Worm (Caenorhabditis elegans) whole organism, L4 larva: ENCODE measurements around the gene nxf-2.

Experiments used
- F26F4.8 ChIP-seq: fragments of 200-800 bp; sonication (Bioruptor generic); conservative IDR thresholded peaks from 2 replicates; pipeline ENCODE4 v1.3.6; 2022; ENCODE audit warnings: missing genetic modification characterization, missing compliant biosample characterization
- F37D6.2 ChIP-seq: sonication (generic microtip); optimal IDR thresholded peaks from 2 replicates; lab custom pipeline; 2016; ENCODE audit warnings: mild to moderate bottlenecking, missing genetic modification characterization, missing compliant biosample characterization
- T26A8.4 ChIP-seq: fragments of 200-800 bp; sonication (Bioruptor generic); IDR thresholded peaks from 2 replicates; pipeline ENCODE4 v1.3.6; 2022; ENCODE audit warnings: missing genetic modification characterization, missing compliant biosample characterization
- Y48G9A.11 ChIP-seq: fragments of 200-800 bp; sonication (Bioruptor generic); IDR thresholded peaks from 2 replicates; pipeline ENCODE4 v1.3.6; 2022; ENCODE audit warnings: missing genetic modification reagents, missing genetic modification characterization, missing compliant biosample characterization
- Y5F2A.4 ChIP-seq: fragments of 200-800 bp; sonication (Bioruptor generic); optimal IDR thresholded peaks from 2 replicates; lab custom pipeline; 2018; ENCODE audit warnings: mild to moderate bottlenecking, missing genetic modification characterization, missing compliant biosample characterization
- Y75B8A.6 ChIP-seq: fragments of 200-800 bp; sonication (Bioruptor generic); IDR thresholded peaks from 2 replicates; pipeline ENCODE4 v1.3.6; 2022; ENCODE audit warnings: missing genetic modification reagents, missing genetic modification characterization, missing compliant biosample characterization
- ZK337.2 ChIP-seq: fragments of 200-800 bp; sonication (Bioruptor generic); IDR thresholded peaks from 2 replicates; pipeline ENCODE4 v1.3.6; 2022; ENCODE audit warnings: missing genetic modification reagents, missing genetic modification characterization, missing compliant biosample characterization
- aha-1 ChIP-seq: fragments of 150-350 bp; peaks from one replicate; lab custom pipeline; 2014; ENCODE audit warnings: missing biosample characterization, missing genetic modification characterization
- attf-4 ChIP-seq: sonication (generic microtip); optimal IDR thresholded peaks from 3 replicates; lab custom pipeline; 2017; ENCODE audit warnings: missing biosample characterization, missing genetic modification characterization
- ceh-20 ChIP-seq: fragments of 200-800 bp; sonication (Bioruptor generic); IDR thresholded peaks from 2 replicates; pipeline ENCODE4 v1.3.6; 2022; ENCODE audit warnings: missing genetic modification reagents, missing genetic modification characterization, missing compliant biosample characterization
- ctbp-1 ChIP-seq: fragments of 200-800 bp; sonication (Bioruptor generic); IDR thresholded peaks from 2 replicates; pipeline ENCODE4 v1.3.6; 2022; ENCODE audit warnings: missing genetic modification reagents, missing genetic modification characterization, missing compliant biosample characterization
- daf-12 ChIP-seq: fragments of 150-350 bp; optimal IDR thresholded peaks from 2 replicates; lab custom pipeline; 2014; ENCODE audit warnings: missing biosample characterization, missing genetic modification reagents, missing genetic modification characterization
- daf-8 ChIP-seq: fragments of 200-800 bp; sonication (Bioruptor generic); IDR thresholded peaks from 2 replicates; pipeline ENCODE4 v1.3.6; 2022; ENCODE audit warnings: missing genetic modification characterization, missing compliant biosample characterization
- dmd-6 ChIP-seq: fragments of 200-800 bp; sonication (Bioruptor generic); IDR thresholded peaks from 2 replicates; pipeline ENCODE4 v1.3.6; 2022; ENCODE audit warnings: missing genetic modification reagents, missing genetic modification characterization, missing compliant biosample characterization
- dmd-8 ChIP-seq: fragments of 200-800 bp; sonication (Bioruptor generic); IDR thresholded peaks from 2 replicates; pipeline ENCODE4 v1.3.6; 2022; ENCODE audit warnings: missing genetic modification characterization, missing compliant biosample characterization
- duxl-1 ChIP-seq: sonication (generic microtip); optimal IDR thresholded peaks from 2 replicates; lab custom pipeline; 2016; ENCODE audit warnings: mild to moderate bottlenecking, missing genetic modification characterization, moderate library complexity, missing compliant biosample characterization; ENCODE audit not compliant: poor library complexity
- dve-1 ChIP-seq: sonication (generic microtip); optimal IDR thresholded peaks from 2 replicates; lab custom pipeline; 2017; ENCODE audit warnings: antibody characterized with exemption, mild to moderate bottlenecking, missing genetic modification characterization, missing compliant biosample characterization; ENCODE audit not compliant: insufficient read depth
- egl-43 ChIP-seq: fragments of 200-800 bp; sonication (Bioruptor generic); IDR thresholded peaks from 2 replicates; pipeline ENCODE4 v1.3.6; 2022; ENCODE audit warnings: missing genetic modification reagents, missing genetic modification characterization, missing compliant biosample characterization
- fos-1 ChIP-seq: fragments of 150-350 bp; optimal IDR thresholded peaks from 2 replicates; lab custom pipeline; 2014; ENCODE audit warnings: missing biosample characterization, missing genetic modification characterization
- gei-8 ChIP-seq: fragments of 200-800 bp; sonication (Bioruptor generic); optimal IDR thresholded peaks from 2 replicates; lab custom pipeline; 2018; ENCODE audit warnings: mild to moderate bottlenecking, missing genetic modification characterization, missing compliant biosample characterization
- hif-1 ChIP-seq, 2 experiments: sonication (generic microtip); optimal IDR thresholded peaks; 2 replicates each; lab custom pipeline; 2016 to 2017; ENCODE audit warnings: missing compliant biosample characterization in 2 of 2, missing genetic modification characterization in 2 of 2, missing genetic modification reagents in 2 of 2, missing genotype in 2 of 2, mild to moderate bottlenecking in 1 of 2
- hmg-1.1 ChIP-seq: fragments of 200-800 bp; sonication (Bioruptor generic); IDR thresholded peaks from 2 replicates; pipeline ENCODE4 v1.3.6; 2022; ENCODE audit warnings: missing genetic modification reagents, missing genetic modification characterization, missing compliant biosample characterization
- jun-1 ChIP-seq: fragments of 150-350 bp; optimal IDR thresholded peaks from 2 replicates; lab custom pipeline; 2014; ENCODE audit warnings: missing biosample characterization, missing genetic modification reagents, missing genetic modification characterization
- lim-7 ChIP-seq: fragments of 200-800 bp; sonication (Bioruptor generic); IDR thresholded peaks from 2 replicates; pipeline ENCODE4 v1.3.6; 2022; ENCODE audit warnings: missing genetic modification characterization, missing compliant biosample characterization
- lsy-2 ChIP-seq, 2 experiments: fragments of 150-350 bp in 1 of 2; sonication (generic microtip) in 1 of 2; optimal IDR thresholded peaks; 2 replicates each; lab custom pipeline; 2014 to 2017; ENCODE audit warnings: missing biosample characterization in 2 of 2, missing genetic modification characterization in 2 of 2
- mdl-1 ChIP-seq, 2 experiments: fragments of 150-350 bp in 1 of 2; sonication (generic microtip) in 1 of 2; optimal IDR thresholded peaks; 2 replicates each; lab custom pipeline; 2014 to 2017; ENCODE audit warnings: missing biosample characterization in 2 of 2, missing genetic modification characterization in 2 of 2
- mep-1 ChIP-seq: fragments of 150-350 bp; sonication (generic microtip); optimal IDR thresholded peaks from 3 replicates; lab custom pipeline; 2014; ENCODE audit warnings: missing biosample characterization, missing genetic modification characterization
- mxl-2 ChIP-seq: fragments of 200-800 bp; sonication (Bioruptor generic); conservative IDR thresholded peaks from 2 replicates; pipeline ENCODE4 v1.3.6; 2022; ENCODE audit warnings: missing genetic modification reagents, missing genetic modification characterization, missing compliant biosample characterization
- mxl-3 ChIP-seq: fragments of 200-800 bp; sonication (Bioruptor generic); optimal IDR thresholded peaks from 2 replicates; lab custom pipeline; 2018; ENCODE audit warnings: mild to moderate bottlenecking, missing genetic modification characterization, missing compliant biosample characterization
- nhr-10 ChIP-seq: fragments of 150-350 bp; optimal IDR thresholded peaks from 2 replicates; lab custom pipeline; 2014; ENCODE audit warnings: missing biosample characterization, missing genetic modification characterization
- nhr-102 ChIP-seq: sonication (generic microtip); optimal IDR thresholded peaks from 2 replicates; lab custom pipeline; 2016; ENCODE audit warnings: mild to moderate bottlenecking, missing genetic modification characterization, moderate library complexity, missing compliant biosample characterization
- nhr-111 ChIP-seq: fragments of 200-800 bp; sonication (Bioruptor generic); optimal IDR thresholded peaks from 2 replicates; lab custom pipeline; 2018; ENCODE audit warnings: mild to moderate bottlenecking, missing genetic modification characterization, missing compliant biosample characterization
- nhr-25 ChIP-seq: sonication (generic microtip); optimal IDR thresholded peaks from 2 replicates; lab custom pipeline; 2017; ENCODE audit warnings: missing genetic modification characterization, mild to moderate bottlenecking, missing compliant biosample characterization, antibody characterized with exemption, moderate library complexity, borderline replicate concordance; ENCODE audit not compliant: insufficient read depth
- nhr-28 ChIP-seq: fragments of 150-350 bp; optimal IDR thresholded peaks from 2 replicates; lab custom pipeline; 2014; ENCODE audit warnings: missing biosample characterization, missing genetic modification characterization
- nhr-42 ChIP-seq: fragments of 200-800 bp; sonication (Bioruptor generic); IDR thresholded peaks from 2 replicates; pipeline ENCODE4 v1.3.6; 2022; ENCODE audit warnings: missing genetic modification characterization, missing compliant biosample characterization
- nhr-76 ChIP-seq: fragments of 150-350 bp; optimal IDR thresholded peaks from 2 replicates; lab custom pipeline; 2014; ENCODE audit warnings: missing biosample characterization, missing genetic modification characterization
- saeg-2 ChIP-seq: fragments of 200-800 bp; sonication (Bioruptor generic); IDR thresholded peaks from 2 replicates; pipeline ENCODE4 v1.3.6; 2022; ENCODE audit warnings: missing genetic modification reagents, missing genetic modification characterization, missing compliant biosample characterization
- sdz-12 ChIP-seq: fragments of 200-800 bp; sonication (Bioruptor generic); optimal IDR thresholded peaks from 2 replicates; lab custom pipeline; 2018; ENCODE audit warnings: mild to moderate bottlenecking, missing genetic modification characterization, missing compliant biosample characterization
- set-16 ChIP-seq: fragments of 200-800 bp; sonication (Bioruptor generic); IDR thresholded peaks from 2 replicates; pipeline ENCODE4 v1.3.6; 2022; ENCODE audit warnings: missing genetic modification reagents, missing genetic modification characterization, missing compliant biosample characterization
- skn-1 ChIP-seq: fragments of 150-350 bp; optimal IDR thresholded peaks from 2 replicates; lab custom pipeline; 2014; ENCODE audit warnings: missing biosample characterization, missing genetic modification characterization
- snpc-1.2 ChIP-seq: fragments of 200-800 bp; sonication (Bioruptor generic); IDR thresholded peaks from 2 replicates; pipeline ENCODE4 v1.3.6; 2022; ENCODE audit warnings: missing genetic modification reagents, missing genetic modification characterization, missing compliant biosample characterization
- snpc-4 ChIP-seq: fragments of 150-350 bp; optimal IDR thresholded peaks from 2 replicates; lab custom pipeline; 2014; ENCODE audit warnings: missing biosample characterization, missing genetic modification characterization
- tag-97 ChIP-seq: fragments of 200-800 bp; sonication (Bioruptor generic); IDR thresholded peaks from 2 replicates; pipeline ENCODE4 v1.3.6; 2022; ENCODE audit warnings: missing genetic modification characterization, missing compliant biosample characterization
- tra-1 ChIP-seq: fragments of 200-800 bp; sonication (Bioruptor generic); IDR thresholded peaks from 2 replicates; pipeline ENCODE4 v1.3.6; 2022; ENCODE audit warnings: missing genetic modification reagents, missing genetic modification characterization, missing compliant biosample characterization
- unc-62 ChIP-seq, 3 experiments: fragments of 150-350 bp in 1 of 3; sonication (generic microtip); optimal IDR thresholded peaks in 2 of 3; peaks in 1 of 3; 1 replicate in 1 of 3; 2 replicates in 2 of 3; lab custom pipeline; 2014 to 2017; ENCODE audit warnings: missing biosample characterization in 3 of 3, missing genetic modification characterization in 3 of 3, missing genetic modification reagents in 3 of 3, missing genotype in 1 of 3
- vab-7 ChIP-seq: fragments of 200-800 bp; sonication (Bioruptor generic); IDR thresholded peaks from 2 replicates; pipeline ENCODE4 v1.3.6; 2022; ENCODE audit warnings: missing genetic modification reagents, missing genetic modification characterization, missing compliant biosample characterization
- zag-1 ChIP-seq: fragments of 150-350 bp; optimal IDR thresholded peaks from 2 replicates; lab custom pipeline; 2014; ENCODE audit warnings: missing biosample characterization, missing genetic modification characterization
- zfp-2 ChIP-seq: sonication (generic microtip); optimal IDR thresholded peaks from 2 replicates; lab custom pipeline; 2016; ENCODE audit warnings: mild to moderate bottlenecking, missing genetic modification characterization, missing compliant biosample characterization
- zfp-3 ChIP-seq: fragments of 200-800 bp; sonication (Bioruptor generic); conservative IDR thresholded peaks from 2 replicates; pipeline ENCODE4 v1.3.6; 2022; ENCODE audit warnings: missing genetic modification reagents, missing genetic modification characterization, missing compliant biosample characterization
- zip-2 ChIP-seq: fragments of 150-350 bp; optimal IDR thresholded peaks from 2 replicates; lab custom pipeline; 2014; ENCODE audit warnings: missing biosample characterization, missing genetic modification characterization

nxf-2 gene

ce11 chrV:14366487-14366962, 51.1 kb downstream of the nxf-2 start (continued):
- TF ChIP-seq unc-62 (GFP tag; optimal IDR thresholded peaks at IDR 0.05 in 1 of 2; lab: Kevin White, UChicago) (peak in 1 of 2 experiments; percentile 52), unc-62 (tag; optimal IDR thresholded peaks at IDR 0.05; lab: Kevin White, UChicago) (no peak), gei-8 (GFP tag; lab: Kevin White, UChicago) (no peak), F37D6.2 (tag; lab: Kevin White, UChicago) (peak; percentile 87), Y5F2A.4 (GFP tag; lab: Kevin White, UChicago) (no peak), skn-1 (tag; lab: Kevin White, UChicago) (no peak), set-16 (GFP tag; lab: Robert Waterston, UW) (peak; percentile 100), duxl-1 (peak; percentile 27), attf-4 (tag; lab: Kevin White, UChicago) (peak; percentile 45), zag-1 (tag; lab: Kevin White, UChicago) (no peak), Y75B8A.6 (no peak), snpc-4 (tag; lab: Kevin White, UChicago) (no peak), lsy-2 (tag; optimal IDR thresholded peaks at IDR 0.05; lab: Kevin White, UChicago) (peak; percentile 65 to 79), mdl-1 (tag; optimal IDR thresholded peaks at IDR 0.05; lab: Kevin White, UChicago) (peak; percentile 87 to 92), nhr-42 (GFP tag; lab: Robert Waterston, UW) (0 out of 2 replicates have a peak, but pooled peaks have one; percentile 56), nhr-76 (tag; lab: Kevin White, UChicago) (no peak), ZK337.2 (GFP tag; lab: Robert Waterston, UW) (no peak), fos-1 (no peak), zfp-3 (no peak), mep-1 (tag; lab: Kevin White, UChicago) (peak; percentile 81), dmd-8 (GFP tag; lab: Robert Waterston, UW) (no peak), sdz-12 (GFP tag; lab: Kevin White, UChicago) (no peak), dmd-6 (GFP tag; lab: Robert Waterston, UW) (peak; percentile 55), vab-7 (peak; percentile 34; the same call in 1 of the 2 replicates), daf-8 (GFP tag; lab: Robert Waterston, UW) (no peak), hif-1 (tag; optimal IDR thresholded peaks at IDR 0.05; lab: Kevin White, UChicago) (peak in 1 of 2 experiments; percentile 82), lim-7 (GFP tag; lab: Robert Waterston, UW) (no peak), nhr-10 (tag; lab: Kevin White, UChicago) (peak; percentile 81), zip-2 (peak; percentile 6), ceh-20 (GFP tag; lab: Robert Waterston, UW) (peak; percentile 66; the same call in 1 of the 2 replicates), daf-12 (peak; percentile 46), nhr-111 (GFP tag; lab: Kevin White, UChicago) (no peak), Y48G9A.11 (GFP tag; lab: Robert Waterston, UW) (no peak), jun-1 (tag; lab: Kevin White, UChicago) (no peak), F26F4.8 (GFP tag; lab: Robert Waterston, UW) (no peak), aha-1 (tag; lab: Kevin White, UChicago) (peak; percentile 96), mxl-2 (GFP tag; lab: Robert Waterston, UW) (no peak), tag-97 (GFP tag; lab: Robert Waterston, UW) (no peak), egl-43 (GFP tag; lab: Robert Waterston, UW) (peak; percentile 80), snpc-1.2 (no peak), mxl-3 (GFP tag; lab: Kevin White, UChicago) (peak; percentile 76), T26A8.4 (GFP tag; lab: Robert Waterston, UW) (0 out of 2 replicates have a peak, but pooled peaks have one; percentile 66), tra-1 (GFP tag; lab: Robert Waterston, UW) (0 out of 2 replicates have a peak, but pooled peaks have one; percentile 46), nhr-102 (tag; lab: Kevin White, UChicago) (peak; percentile 63), nhr-25 (peak; percentile 22), zfp-2 (tag; lab: Kevin White, UChicago) (no peak), hmg-1.1 (GFP tag; lab: Robert Waterston, UW) (peak; percentile 92), nhr-28 (tag; lab: Kevin White, UChicago) (peak; percentile 78), ctbp-1 (peak; percentile 90), saeg-2 (0 out of 2 replicates have a peak, but pooled peaks have one; percentile 80), dve-1 (tag; lab: Kevin White, UChicago) (peak; percentile 81)
